Fruit fly (Drosophila melanogaster) whole organism, prepupa: ENCODE data around the gene CG43245.

Experiments used
- CG3919 ChIP-seq: fragments of 200-800 bp; sonication (Bioruptor generic); optimal IDR thresholded peaks from 3 replicates; lab custom pipeline; 2016; ENCODE audit warnings: missing biosample characterization, missing genetic modification characterization
- CG6854 ChIP-seq: fragments of 200-800 bp; sonication (Bioruptor generic); optimal IDR thresholded peaks from 2 replicates; lab custom pipeline; 2017; ENCODE audit warnings: missing biosample characterization, mild to moderate bottlenecking, missing genetic modification characterization

DNA sequence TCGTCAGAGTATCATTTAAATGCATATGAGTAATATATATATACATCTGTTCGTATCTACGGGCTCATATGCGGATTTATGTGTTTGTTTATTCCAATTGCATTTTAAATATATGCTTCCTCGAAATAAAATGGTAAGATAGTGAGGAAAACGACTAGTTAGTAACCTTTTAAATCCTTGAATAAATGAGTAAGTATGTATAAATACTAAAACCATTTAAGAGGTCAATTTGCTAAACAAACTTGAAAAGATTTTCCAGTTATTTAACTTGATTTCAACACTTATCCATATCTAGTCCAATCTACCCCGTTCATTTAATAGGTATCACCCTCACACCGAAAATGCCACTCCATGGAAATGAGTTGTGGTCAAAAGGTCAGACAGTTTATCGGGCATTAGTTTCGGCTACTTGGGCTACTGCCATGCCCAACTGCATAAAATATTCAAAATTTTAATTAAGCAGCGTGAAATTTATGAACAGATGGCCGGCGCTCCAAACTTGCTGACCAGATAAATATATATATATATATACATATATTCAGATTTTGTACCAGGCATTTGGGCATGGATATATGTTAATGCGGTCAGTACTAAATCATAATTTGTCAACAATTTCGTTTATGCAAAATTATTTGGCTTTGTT lies 26.1 kb upstream of the CG43245 start:
- TF ChIP-seq CG6854 = no peak
- TF ChIP-seq CG3919 = no peak
